Fruit fly (Drosophila melanogaster): ENCODE data around the gene B4.
A peak's percentile ranks its signal among the peaks of the same experiment; 100 is the strongest.

B4 gene

DNA sequence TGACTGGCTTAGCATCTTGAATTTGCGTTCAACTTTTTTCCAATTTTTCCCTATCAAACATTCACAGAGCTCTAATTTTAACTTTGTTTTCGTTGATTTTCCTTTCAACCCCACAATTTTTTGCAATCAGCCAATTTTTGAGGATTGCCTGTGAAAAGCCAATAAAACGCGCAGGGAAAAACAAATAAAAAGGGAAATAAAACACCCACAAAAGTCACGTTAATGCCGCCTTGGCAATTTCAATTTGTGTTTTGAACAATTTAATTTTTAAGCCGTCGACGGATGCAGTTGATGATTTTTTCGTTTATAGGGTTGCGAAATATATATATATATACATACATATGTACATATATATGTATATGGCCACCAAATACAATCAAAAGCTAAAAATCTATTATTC is 19.8 kb upstream of the B4 start:
- no peak for TF ChIP-seq achi (GFP tag; optimal IDR thresholded peaks at IDR 0.05)

DNA sequence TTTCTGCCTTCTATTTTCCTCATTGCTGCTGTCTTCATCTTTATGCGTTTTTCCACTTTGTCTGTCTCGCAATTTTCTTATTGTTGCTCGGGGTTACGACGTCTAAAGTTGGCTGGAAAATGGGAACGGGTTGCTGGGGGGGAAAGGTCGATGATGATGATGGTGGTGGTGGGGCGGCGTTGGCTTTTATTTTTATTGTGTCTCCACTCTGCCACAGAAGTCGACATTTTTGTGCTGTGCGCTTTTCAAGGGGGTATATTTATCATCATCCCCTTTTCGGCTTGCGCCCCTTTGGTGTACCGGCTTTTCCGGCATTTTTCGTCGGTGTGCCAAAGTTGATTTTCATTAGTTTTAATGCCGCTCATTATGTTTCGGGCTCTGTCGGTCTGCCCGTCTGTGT is 6.3 kb upstream of the B4 start:
- no peak for TF ChIP-seq Lpt (GFP tag; optimal IDR thresholded peaks at IDR 0.05)
- no peak for TF ChIP-seq eg (GFP tag; IDR thresholded peaks at IDR 0.05)
- TF ChIP-seq CG10631 (GFP tag; optimal IDR thresholded peaks at IDR 0.05) = no peak
- TF ChIP-seq CG11762 (GFP tag; optimal IDR thresholded peaks at IDR 0.05; ENCODE audit: insufficient read depth) = no peak
- no peak for TF ChIP-seq net (GFP tag; optimal IDR thresholded peaks at IDR 0.05)
- no peak for TF ChIP-seq dac (GFP tag; optimal IDR thresholded peaks at IDR 0.05)
- TF ChIP-seq CG10669 (GFP tag; optimal IDR thresholded peaks at IDR 0.05) = no peak
- TF ChIP-seq fd59A (GFP tag; optimal IDR thresholded peaks at IDR 0.05) = no peak

DNA sequence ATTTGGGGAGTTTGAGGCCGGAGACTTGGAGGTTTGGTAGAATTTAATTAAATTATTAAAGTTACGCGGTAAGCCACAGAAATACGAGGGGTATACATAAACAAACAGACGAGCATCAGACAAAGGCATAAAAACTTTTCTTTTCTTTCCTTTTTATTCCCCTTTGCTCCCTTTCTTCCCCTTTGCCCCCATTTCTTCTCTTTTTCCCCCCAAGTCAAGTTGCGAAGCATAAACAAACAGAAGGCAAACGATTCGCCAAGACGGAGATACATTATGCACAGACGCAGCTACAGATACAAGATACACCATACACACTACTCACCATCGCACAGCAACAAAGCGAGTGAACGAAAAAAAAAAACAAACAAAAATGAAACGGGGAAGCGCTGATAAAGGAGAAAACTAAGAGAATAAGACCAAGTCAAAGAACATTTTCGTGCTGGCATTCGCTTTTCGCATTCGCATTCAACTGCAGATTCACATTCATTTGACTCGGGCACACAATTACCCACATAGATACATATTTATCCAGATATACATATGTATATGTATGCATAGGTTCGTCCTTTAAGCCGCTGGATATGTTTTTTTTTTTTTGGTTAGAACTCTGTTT is 5.5 kb upstream of the B4 start:
- TF ChIP-seq CG11294 (GFP tag; IDR thresholded peaks at IDR 0.05) (no peak), eg (GFP tag; IDR thresholded peaks at IDR 0.05) (no peak), CG11902 (GFP tag; optimal IDR thresholded peaks at IDR 0.05) (no peak), CG7368 (GFP tag; optimal IDR thresholded peaks at IDR 0.05) (no peak), dac (GFP tag; optimal IDR thresholded peaks at IDR 0.05) (no peak), Blimp-1 (GFP tag; optimal IDR thresholded peaks at IDR 0.05) (no peak), OdsH (GFP tag; optimal IDR thresholded peaks at IDR 0.05) (no peak), dsx (GFP tag; optimal IDR thresholded peaks at IDR 0.05; ENCODE audit: poor library complexity, severe bottlenecking) (peak; percentile 14), vri (GFP tag; optimal IDR thresholded peaks at IDR 0.05) (no peak), Lpt (GFP tag; optimal IDR thresholded peaks at IDR 0.05) (peak; percentile 46), Ets21C (GFP tag; optimal IDR thresholded peaks at IDR 0.05) (no peak), CG10669 (GFP tag; optimal IDR thresholded peaks at IDR 0.05) (no peak), Ets96B (tag; optimal IDR thresholded peaks at IDR 0.05) (no peak), cyc (GFP tag; optimal IDR thresholded peaks at IDR 0.05) (no peak), acj6 (GFP tag; optimal IDR thresholded peaks at IDR 0.05) (no peak), Met (GFP tag; optimal IDR thresholded peaks at IDR 0.05) (no peak), svp (GFP tag) (no peak), CG6276 (GFP tag; optimal IDR thresholded peaks at IDR 0.05) (no peak), lz (GFP tag; optimal IDR thresholded peaks at IDR 0.05) (no peak), CG8319 (GFP tag; optimal IDR thresholded peaks at IDR 0.05) (no peak), achi (GFP tag; optimal IDR thresholded peaks at IDR 0.05) (no peak), Sox102F (GFP tag; optimal IDR thresholded peaks at IDR 0.05) (peak; percentile 3), CG3032 (tag; optimal IDR thresholded peaks at IDR 0.05) (no peak), CG32006 (GFP tag; optimal IDR thresholded peaks at IDR 0.05) (no peak), CG15336 (GFP tag; IDR thresholded peaks at IDR 0.05) (no peak), CG6163 (GFP tag; IDR thresholded peaks at IDR 0.05) (peak; percentile 47; the same call in 2 of the 3 replicates), Eip78C (GFP tag) (peak; percentile 52), fd59A (GFP tag; optimal IDR thresholded peaks at IDR 0.05) (no peak), Eip93F (GFP tag; optimal IDR thresholded peaks at IDR 0.05) (no peak), CG34406 (GFP tag; optimal IDR thresholded peaks at IDR 0.05) (no peak), Hr38 (GFP tag; optimal IDR thresholded peaks at IDR 0.05) (no peak), spab (GFP tag; optimal IDR thresholded peaks at IDR 0.05) (no peak), Sox15 (GFP tag; optimal IDR thresholded peaks at IDR 0.05) (no peak), Smox (GFP tag; optimal IDR thresholded peaks at IDR 0.05) (no peak), topi (GFP tag; optimal IDR thresholded peaks at IDR 0.05) (no peak), CG8119 (GFP tag; IDR thresholded peaks at IDR 0.05) (no peak), Hr4 (GFP tag; optimal IDR thresholded peaks at IDR 0.05) (no peak), CG6808 (GFP tag; optimal IDR thresholded peaks at IDR 0.05) (peak; percentile 24), CG4318 (GFP tag; optimal IDR thresholded peaks at IDR 0.05) (no peak), CG6854 (GFP tag; optimal IDR thresholded peaks at IDR 0.05) (no peak), esn (GFP tag; optimal IDR thresholded peaks at IDR 0.05) (no peak), CG16779 (tag; optimal IDR thresholded peaks at IDR 0.05) (no peak), fkh (GFP tag; optimal IDR thresholded peaks at IDR 0.05) (no peak), ss (GFP tag; optimal IDR thresholded peaks at IDR 0.05) (peak in 1 of 2 experiments; percentile 35)
